Worm (Caenorhabditis elegans) whole organism, mixed stage, embryonic: ENCODE results near the gene phat-8.

Source experiments
- ceh-43 ChIP-seq: fragments of 200-800 bp; sonication (Bioruptor generic); optimal IDR thresholded peaks from 2 replicates; lab custom pipeline; 2018; ENCODE audit warnings: mild to moderate bottlenecking, missing genetic modification characterization, moderate library complexity, missing compliant biosample characterization
- ces-1 ChIP-seq: fragments of 150-350 bp; optimal IDR thresholded peaks from 2 replicates; lab custom pipeline; 2014; ENCODE audit warnings: missing biosample characterization, missing genetic modification reagents, missing genetic modification characterization
- elt-3 ChIP-seq: fragments of 150-350 bp; optimal IDR thresholded peaks from 2 replicates; lab custom pipeline; 2014; ENCODE audit warnings: missing biosample characterization, missing genetic modification characterization
- ham-2 ChIP-seq: fragments of 200-800 bp; sonication (Bioruptor generic); optimal IDR thresholded peaks from 2 replicates; lab custom pipeline; 2018; ENCODE audit warnings: mild to moderate bottlenecking, missing genetic modification characterization, missing compliant biosample characterization
- lsy-2 ChIP-seq: fragments of 150-350 bp; optimal IDR thresholded peaks from 2 replicates; lab custom pipeline; 2014; ENCODE audit warnings: missing biosample characterization, missing genetic modification characterization
- nhr-12 ChIP-seq: fragments of 150-350 bp; optimal IDR thresholded peaks from 2 replicates; lab custom pipeline; 2014; ENCODE audit warnings: missing biosample characterization, missing genetic modification characterization
- nhr-76 ChIP-seq: sonication (generic microtip); optimal IDR thresholded peaks from 2 replicates; lab custom pipeline; 2017; ENCODE audit warnings: missing biosample characterization, missing genetic modification characterization
- pha-4 ChIP-seq: fragments of 150-350 bp; optimal IDR thresholded peaks from 2 replicates; lab custom pipeline; 2018; ENCODE audit warnings: missing biosample characterization, missing genetic modification reagents, missing genetic modification characterization
- snpc-4 ChIP-seq: fragments of 150-350 bp; optimal IDR thresholded peaks from 2 replicates; lab custom pipeline; 2014; ENCODE audit warnings: missing biosample characterization, missing genetic modification characterization
- unc-62 ChIP-seq: fragments of 150-350 bp; optimal IDR thresholded peaks from 2 replicates; lab custom pipeline; 2014; ENCODE audit warnings: missing biosample characterization, missing genetic modification reagents, missing genetic modification characterization
- zip-8 ChIP-seq: fragments of 150-350 bp; optimal IDR thresholded peaks from 2 replicates; lab custom pipeline; 2014; ENCODE audit warnings: missing biosample characterization, missing genetic modification characterization
- ztf-11 ChIP-seq: fragments of 150-350 bp; optimal IDR thresholded peaks from 2 replicates; lab custom pipeline; 2014; ENCODE audit warnings: missing biosample characterization, missing genetic modification characterization

ce11 chrII:12449849-12450248 lies 21.8 kb upstream of the phat-8 start, which contains the start of gene sre-34:
- no peak for TF ChIP-seq nhr-76 (tag; lab: Kevin White, UChicago)
- TF ChIP-seq nhr-12 (tag; lab: Kevin White, UChicago), result no peak
- no peak for TF ChIP-seq pha-4
- no peak for TF ChIP-seq elt-3 (tag; lab: Kevin White, UChicago)
- no peak for TF ChIP-seq ztf-11 (tag; lab: Kevin White, UChicago)
- no peak for TF ChIP-seq lsy-2 (tag; lab: Kevin White, UChicago)
- TF ChIP-seq snpc-4 (tag; lab: Kevin White, UChicago), result no peak
- no peak for TF ChIP-seq ces-1 (GFP tag; lab: Kevin White, UChicago)
- no peak for TF ChIP-seq zip-8 (tag; lab: Kevin White, UChicago)
- TF ChIP-seq ceh-43, result no peak
- no peak for TF ChIP-seq unc-62 (GFP tag; lab: Kevin White, UChicago)
- TF ChIP-seq ham-2 (GFP tag; lab: Kevin White, UChicago), result no peak
